Fruit fly (Drosophila melanogaster) whole organism, embryonic: ENCODE results near the gene Claspin.

Experiments used
- B-H1 ChIP-seq: fragments of 200-800 bp; sonication (Bioruptor generic); IDR thresholded peaks from 3 replicates; pipeline ENCODE4 v1.3.6; 2022; ENCODE audit warnings: missing biosample characterization, missing genetic modification characterization
- CG10321 ChIP-seq: fragments of 200-800 bp; sonication (Bioruptor generic); IDR thresholded peaks from 2 replicates; pipeline ENCODE4 v1.3.6; 2022; ENCODE audit warnings: missing biosample characterization, missing genetic modification characterization
- CG10431 ChIP-seq: fragments of 200-800 bp; sonication (Bioruptor generic); optimal IDR thresholded peaks from 3 replicates; lab custom pipeline; 2018; ENCODE audit warnings: missing biosample characterization, mild to moderate bottlenecking, missing genetic modification characterization
- CG10543 ChIP-seq: fragments of 200-800 bp; sonication (Bioruptor generic); optimal IDR thresholded peaks from 3 replicates; lab custom pipeline; 2017; ENCODE audit warnings: missing biosample characterization, mild to moderate bottlenecking, missing genetic modification characterization, moderate library complexity
- CG10565 ChIP-seq: fragments of 200-800 bp; sonication (Bioruptor generic); optimal IDR thresholded peaks from 3 replicates; lab custom pipeline; 2016; ENCODE audit warnings: missing biosample characterization, mild to moderate bottlenecking, missing genetic modification characterization
- CG11093 ChIP-seq: fragments of 200-800 bp; sonication (Bioruptor generic); IDR thresholded peaks from 3 replicates; pipeline ENCODE4 v1.3.6; 2022; ENCODE audit warnings: missing biosample characterization, missing genetic modification characterization
- CG15073 ChIP-seq: fragments of 200-800 bp; sonication (Bioruptor generic); optimal IDR thresholded peaks from 2 replicates; lab custom pipeline; 2016; ENCODE audit warnings: missing biosample characterization, missing genetic modification characterization
- CG3163 ChIP-seq: fragments of 200-800 bp; sonication (Bioruptor generic); optimal IDR thresholded peaks from 3 replicates; lab custom pipeline; 2016; ENCODE audit warnings: missing biosample characterization, missing genetic modification characterization
- CG42726 ChIP-seq: fragments of 200-800 bp; sonication (Bioruptor generic); IDR thresholded peaks from 2 replicates; pipeline ENCODE4 v1.3.6; 2022; ENCODE audit warnings: missing biosample characterization, missing genetic modification characterization; ENCODE audit not compliant: partially characterized antibody
- CG43689 ChIP-seq: fragments of 200-800 bp; sonication (Bioruptor generic); IDR thresholded peaks from 2 replicates; pipeline ENCODE4 v1.3.6; 2022; ENCODE audit warnings: missing biosample characterization, missing genetic modification characterization
- CG4424 ChIP-seq: fragments of 200-800 bp; sonication (Bioruptor generic); optimal IDR thresholded peaks from 3 replicates; lab custom pipeline; 2016; ENCODE audit warnings: missing biosample characterization, missing genetic modification characterization
- CG4707 ChIP-seq: fragments of 200-800 bp; sonication (Bioruptor generic); optimal IDR thresholded peaks from 2 replicates; lab custom pipeline; 2018; ENCODE audit warnings: missing biosample characterization, mild to moderate bottlenecking, missing genetic modification characterization, moderate library complexity
- CG4730 ChIP-seq: fragments of 200-800 bp; sonication (Bioruptor generic); IDR thresholded peaks from 2 replicates; pipeline ENCODE4 v1.3.6; 2022; ENCODE audit warnings: missing biosample characterization, missing genetic modification characterization
- CG6175 ChIP-seq: fragments of 200-800 bp; sonication (Bioruptor generic); IDR thresholded peaks from 3 replicates; pipeline ENCODE4 v1.3.6; 2022; ENCODE audit warnings: missing biosample characterization, missing genetic modification characterization
- CG6683 ChIP-seq: fragments of 200-800 bp; sonication (Bioruptor generic); optimal IDR thresholded peaks from 2 replicates; lab custom pipeline; 2017; ENCODE audit warnings: missing biosample characterization, mild to moderate bottlenecking, missing genetic modification characterization, missing genetic modification reagents
- CG7372 ChIP-seq: fragments of 200-800 bp; sonication (Bioruptor generic); IDR thresholded peaks from 2 replicates; pipeline ENCODE4 v1.3.6; 2022; ENCODE audit warnings: missing biosample characterization, missing genetic modification characterization
- CG7839 ChIP-seq: fragments of 200-800 bp; sonication (Bioruptor generic); optimal IDR thresholded peaks from 3 replicates; lab custom pipeline; 2018; ENCODE audit warnings: missing biosample characterization, mild to moderate bottlenecking, missing genetic modification characterization, moderate library complexity
- CG8478 ChIP-seq: fragments of >200 bp; optimal IDR thresholded peaks from 2 replicates; lab custom pipeline; 2018
- CG9215 ChIP-seq: fragments of 200-800 bp; sonication (Bioruptor generic); IDR thresholded peaks from 2 replicates; pipeline ENCODE4 v1.3.6; 2022; ENCODE audit warnings: missing biosample characterization, missing genetic modification characterization
- CG9876 ChIP-seq: fragments of 200-800 bp; sonication (Bioruptor generic); optimal IDR thresholded peaks from 2 replicates; lab custom pipeline; 2016; ENCODE audit warnings: missing biosample characterization, missing genetic modification characterization
- Chrac-16 ChIP-seq: fragments of 200-800 bp; sonication (Bioruptor generic); optimal IDR thresholded peaks from 3 replicates; lab custom pipeline; 2016; ENCODE audit warnings: missing biosample characterization, missing genetic modification characterization
- CkIIα-i1 ChIP-seq: fragments of 200-800 bp; sonication (Bioruptor generic); IDR thresholded peaks from 2 replicates; pipeline ENCODE4 v1.3.6; 2022; ENCODE audit warnings: missing biosample characterization, missing genetic modification characterization
- Dip2 ChIP-seq: fragments of 200-800 bp; sonication (Bioruptor generic); IDR thresholded peaks from 2 replicates; pipeline ENCODE4 v1.3.6; 2022; ENCODE audit warnings: missing biosample characterization, missing genetic modification characterization
- Dip3 ChIP-seq: fragments of 200-800 bp; sonication (Bioruptor generic); optimal IDR thresholded peaks from 3 replicates; lab custom pipeline; 2016; ENCODE audit warnings: missing biosample characterization, missing genetic modification characterization
- Dref ChIP-seq: fragments of 200-800 bp; sonication (Bioruptor generic); IDR thresholded peaks from 2 replicates; pipeline ENCODE4 v1.3.6; 2022; ENCODE audit warnings: missing biosample characterization, missing genetic modification characterization
- ERR ChIP-seq: fragments of 200-800 bp; sonication (Bioruptor generic); optimal IDR thresholded peaks from 2 replicates; lab custom pipeline; 2016; ENCODE audit warnings: missing biosample characterization, missing genetic modification characterization
- Eip74EF ChIP-seq, 2 experiments: fragments of 200-800 bp in 1 of 2; fragments of >200 bp in 1 of 2; sonication (Bioruptor generic) in 1 of 2; optimal IDR thresholded peaks; 2 replicates each; lab custom pipeline; 2017 to 2019; ENCODE audit warnings: missing biosample characterization in 2 of 2, missing genetic modification characterization in 2 of 2, mild to moderate bottlenecking in 1 of 2, moderate library complexity in 1 of 2
- Elba2 ChIP-seq: fragments of 200-800 bp; sonication (Bioruptor generic); optimal IDR thresholded peaks from 3 replicates; lab custom pipeline; 2016; ENCODE audit warnings: missing biosample characterization, missing genetic modification characterization
- H15 ChIP-seq: fragments of 200-800 bp; sonication (Bioruptor generic); IDR thresholded peaks from 3 replicates; pipeline ENCODE4 v1.3.6; 2022; ENCODE audit warnings: missing biosample characterization, missing genetic modification characterization
- MBD-R2 ChIP-seq: fragments of 200-800 bp; sonication (Bioruptor generic); IDR thresholded peaks from 2 replicates; pipeline ENCODE4 v1.3.6; 2022; ENCODE audit warnings: missing biosample characterization, missing genetic modification characterization
- Stat92E ChIP-seq, 3 experiments: fragments of >200 bp in 2 of 3; fragments of 200-800 bp in 1 of 3; sonication (Bioruptor generic) in 1 of 3; optimal IDR thresholded peaks; 2 replicates each; lab custom pipeline; 2017 to 2019; ENCODE audit warnings: missing biosample characterization in 3 of 3, missing genetic modification characterization in 3 of 3, mild to moderate bottlenecking in 1 of 3, moderate library complexity in 1 of 3
- YL-1 ChIP-seq: fragments of 200-800 bp; sonication (Bioruptor generic); optimal IDR thresholded peaks from 3 replicates; lab custom pipeline; 2017; ENCODE audit warnings: missing biosample characterization, mild to moderate bottlenecking, missing genetic modification characterization
- abd-A ChIP-seq: fragments of 200-800 bp; sonication (Bioruptor generic); optimal IDR thresholded peaks from 3 replicates; lab custom pipeline; 2019; ENCODE audit warnings: missing biosample characterization, mild to moderate bottlenecking, missing genetic modification characterization, moderate library complexity
- amos ChIP-seq: fragments of 200-800 bp; sonication (Bioruptor generic); IDR thresholded peaks from 2 replicates; pipeline ENCODE4 v1.3.6; 2022; ENCODE audit warnings: missing biosample characterization, missing genetic modification characterization; ENCODE audit not compliant: partially characterized antibody
- bab2 ChIP-seq: fragments of 200-800 bp; sonication (Bioruptor generic); optimal IDR thresholded peaks from 2 replicates; lab custom pipeline; 2016; ENCODE audit warnings: missing biosample characterization, missing genetic modification characterization
- bsh ChIP-seq, 2 experiments: fragments of 200-800 bp; sonication (Bioruptor generic); optimal IDR thresholded peaks; 2 replicates each; lab custom pipeline; 2017 to 2018; ENCODE audit warnings: mild to moderate bottlenecking in 2 of 2, missing biosample characterization in 2 of 2, missing genetic modification characterization in 2 of 2, moderate library complexity in 1 of 2
- cwo ChIP-seq: fragments of 200-800 bp; sonication (Bioruptor generic); optimal IDR thresholded peaks from 3 replicates; lab custom pipeline; 2017; ENCODE audit warnings: missing biosample characterization, missing genetic modification characterization, mild to moderate bottlenecking, moderate library complexity, missing genetic modification reagents
- gcm2 ChIP-seq: fragments of 200-800 bp; sonication (Bioruptor generic); optimal IDR thresholded peaks from 2 replicates; lab custom pipeline; 2016; ENCODE audit warnings: missing biosample characterization, missing genetic modification characterization
- grn ChIP-seq: fragments of 200-800 bp; sonication (Bioruptor generic); optimal IDR thresholded peaks from 3 replicates; lab custom pipeline; 2017; ENCODE audit warnings: missing biosample characterization, missing genetic modification characterization
- gt ChIP-seq: fragments of 200-800 bp; sonication (Bioruptor generic); IDR thresholded peaks from 2 replicates; pipeline ENCODE4 v1.3.6; 2022; ENCODE audit warnings: missing biosample characterization, missing genetic modification characterization
- jigr1 ChIP-seq: fragments of 200-800 bp; sonication (Bioruptor generic); IDR thresholded peaks from 3 replicates; pipeline ENCODE4 v1.3.6; 2022; ENCODE audit warnings: missing biosample characterization, missing genetic modification characterization
- rib ChIP-seq: fragments of 200-800 bp; sonication (Bioruptor generic); IDR thresholded peaks from 2 replicates; pipeline ENCODE4 v1.3.6; 2022; ENCODE audit warnings: missing biosample characterization, missing genetic modification characterization
- sc ChIP-seq, 3 experiments: fragments of >200 bp in 2 of 3; fragments of 200-800 bp in 1 of 3; sonication (Bioruptor generic) in 1 of 3; optimal IDR thresholded peaks; 2 replicates in 2 of 3; 3 replicates in 1 of 3; lab custom pipeline; 2017; ENCODE audit warnings: mild to moderate bottlenecking in 1 of 3, missing biosample characterization in 1 of 3, missing genetic modification characterization in 1 of 3, missing genetic modification reagents in 1 of 3
- stwl ChIP-seq: fragments of 200-800 bp; sonication (Bioruptor generic); optimal IDR thresholded peaks from 3 replicates; lab custom pipeline; 2018; ENCODE audit warnings: missing biosample characterization, mild to moderate bottlenecking, missing genetic modification characterization, moderate library complexity
- trem ChIP-seq: fragments of 200-800 bp; optimal IDR thresholded peaks from 3 replicates; lab custom pipeline; 2019; ENCODE audit warnings: missing biosample characterization, mild to moderate bottlenecking, missing genetic modification characterization, moderate library complexity
- twi ChIP-seq: fragments of 200-800 bp; optimal IDR thresholded peaks from 2 replicates; lab custom pipeline; 2019; ENCODE audit warnings: missing biosample characterization, mild to moderate bottlenecking, missing genetic modification characterization, moderate library complexity
- vnd ChIP-seq: fragments of 200-800 bp; sonication (Bioruptor generic); IDR thresholded peaks from 3 replicates; pipeline ENCODE4 v1.3.6; 2022; ENCODE audit warnings: missing biosample characterization, missing genetic modification characterization; ENCODE audit not compliant: partially characterized antibody
- z ChIP-seq: fragments of 200-800 bp; sonication (Bioruptor generic); IDR thresholded peaks from 3 replicates; pipeline ENCODE4 v1.3.6; 2022; ENCODE audit warnings: missing biosample characterization, missing genetic modification characterization
- zen ChIP-seq: fragments of 200-800 bp; sonication (Bioruptor generic); optimal IDR thresholded peaks from 3 replicates; lab custom pipeline; 2018; ENCODE audit warnings: missing biosample characterization, mild to moderate bottlenecking, missing genetic modification characterization, moderate library complexity
- zfh1 ChIP-seq: fragments of 200-800 bp; sonication (Bioruptor generic); IDR thresholded peaks from 3 replicates; pipeline ENCODE4 v1.3.6; 2022; ENCODE audit warnings: missing biosample characterization, missing genetic modification characterization

Gene Claspin

DNA sequence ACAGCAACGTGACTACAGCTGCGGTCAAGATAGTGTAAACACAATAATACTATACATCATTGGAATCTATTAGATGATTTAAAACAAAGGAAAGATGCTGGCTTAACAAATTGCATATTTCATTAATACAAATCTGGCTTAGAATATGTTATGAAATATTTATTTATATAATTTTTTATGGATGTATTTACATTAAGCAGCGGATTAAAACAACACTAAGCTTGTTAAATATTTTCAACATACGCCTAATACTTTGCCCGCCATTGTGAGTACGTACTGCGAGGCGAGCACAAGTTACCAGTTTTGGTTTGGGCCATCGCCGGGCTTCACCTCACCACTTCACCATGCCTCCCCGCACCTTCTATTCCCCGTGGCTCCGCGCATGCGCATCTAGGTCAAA, 43.4 kb upstream of the Claspin start (continued):
- TF ChIP-seq CG6175 (no peak), Dref (GFP tag; lab: Robert Waterston, UW) (no peak), CG10321 (0 out of 2 replicates have a peak, but pooled peaks have one; percentile 17), rib (GFP tag; lab: Robert Waterston, UW) (no peak), CG4707 (GFP tag; lab: Kevin White, UChicago) (peak; percentile 33), stwl (tag; lab: Kevin White, UChicago) (no peak), CG9876 (no peak), Stat92E (GFP tag; optimal IDR thresholded peaks at IDR 0.05; lab: Kevin White, UChicago) (peak in 1 of 3 experiments; percentile 28), zen (no peak), abd-A (no peak), CkIIα-i1 (GFP tag; lab: Robert Waterston, UW) (no peak), CG15073 (GFP tag; lab: Kevin White, UChicago) (no peak), CG3163 (no peak), ERR (GFP tag; lab: Kevin White, UChicago) (no peak), trem (tag; lab: Kevin White, UChicago) (peak; percentile 59), jigr1 (peak; percentile 43; the same call in 1 of the 3 replicates), CG8478 (lab: Kevin White, UChicago) (no peak), twi (tag; lab: Kevin White, UChicago) (peak; percentile 50), CG11093 (GFP tag; lab: Robert Waterston, UW) (0 out of 3 replicates have a peak, but pooled peaks have one; percentile 60), H15 (GFP tag; lab: Robert Waterston, UW) (peak; percentile 42; the same call in 1 of the 3 replicates), bsh (GFP tag; optimal IDR thresholded peaks at IDR 0.05; lab: Kevin White, UChicago) (peak; percentile 52 to 86), sc (optimal IDR thresholded peaks at IDR 0.05; lab: Kevin White, UChicago) (no peak), sc (GFP tag; optimal IDR thresholded peaks at IDR 0.05; lab: Kevin White, UChicago) (peak; percentile 44), CG9215 (GFP tag; lab: Robert Waterston, UW) (peak; percentile 25; the same call in 1 of the 2 replicates), CG43689 (no peak), CG6683 (GFP tag; lab: Kevin White, UChicago) (peak; percentile 47), CG4730 (GFP tag; lab: Robert Waterston, UW) (peak; percentile 30; the same call in 1 of the 2 replicates), YL-1 (GFP tag; lab: Kevin White, UChicago) (no peak), CG10431 (GFP tag; lab: Kevin White, UChicago) (peak; percentile 66), Dip2 (no peak), CG4424 (GFP tag; lab: Kevin White, UChicago) (peak; percentile 48), bab2 (GFP tag; lab: Kevin White, UChicago) (no peak), Eip74EF (GFP tag; optimal IDR thresholded peaks at IDR 0.05; lab: Kevin White, UChicago) (peak in 1 of 2 experiments; percentile 69), amos (no peak), gt (GFP tag; lab: Robert Waterston, UW) (0 out of 2 replicates have a peak, but pooled peaks have one; percentile 7), CG10565 (no peak), grn (no peak), cwo (GFP tag; lab: Kevin White, UChicago) (peak; percentile 68), CG7839 (peak; percentile 84), Elba2 (GFP tag; lab: Kevin White, UChicago) (no peak), Chrac-16 (GFP tag; lab: Kevin White, UChicago) (peak; percentile 48), vnd (GFP tag; lab: Robert Waterston, UW) (no peak), Dip3 (GFP tag; lab: Kevin White, UChicago) (no peak), MBD-R2 (GFP tag; lab: Robert Waterston, UW) (no peak), CG10543 (peak; percentile 24), zfh1 (peak; percentile 52; the same call in 1 of the 3 replicates), z (GFP tag; lab: Robert Waterston, UW) (no peak), B-H1 (GFP tag; lab: Robert Waterston, UW) (no peak), gcm2 (GFP tag; lab: Kevin White, UChicago) (no peak), CG7372 (peak; percentile 47; the same call in 1 of the 2 replicates), CG42726 (GFP tag; lab: Robert Waterston, UW) (no peak)
